Fruit fly (Drosophila melanogaster): ENCODE data around the gene AdipoR.

The AdipoR gene

dm6 chr3R:22596450-22596849 is 48.8 kb upstream of the AdipoR start (continued):
- no peak for TF ChIP-seq CG12299 (tag; optimal IDR thresholded peaks at IDR 0.05)
- TF ChIP-seq otp (GFP tag; IDR thresholded peaks at IDR 0.05), result peak; percentile 74; the same call in 2 of the 3 replicates
- TF ChIP-seq sqz (GFP tag; optimal IDR thresholded peaks at IDR 0.05), result no peak
- TF ChIP-seq E2f2 (GFP tag; IDR thresholded peaks at IDR 0.05), result peak; percentile 33; the same call in 1 of the 2 replicates
- no peak for TF ChIP-seq CG7271 (tag; optimal IDR thresholded peaks at IDR 0.05)
- TF ChIP-seq unc-4 (GFP tag; IDR thresholded peaks at IDR 0.05; ENCODE audit: partially characterized antibody), result no peak
- no peak for TF ChIP-seq nmo (GFP tag; optimal IDR thresholded peaks at IDR 0.05)
- no peak for TF ChIP-seq slou (GFP tag; optimal IDR thresholded peaks at IDR 0.05)
- peak; percentile 25 for TF ChIP-seq gcm (GFP tag; optimal IDR thresholded peaks at IDR 0.05)
- no peak for TF ChIP-seq sima (GFP tag; optimal IDR thresholded peaks at IDR 0.05)
- no peak for TF ChIP-seq corto (GFP tag; optimal IDR thresholded peaks at IDR 0.05)
- peak; percentile 57; the same call in 1 of the 3 replicates for TF ChIP-seq CG3726 (GFP tag; IDR thresholded peaks at IDR 0.05)
- TF ChIP-seq ssp (GFP tag; IDR thresholded peaks at IDR 0.05), result no peak
- no peak for TF ChIP-seq CG5245 (GFP tag; optimal IDR thresholded peaks at IDR 0.05)
- TF ChIP-seq Kr (GFP tag; optimal IDR thresholded peaks at IDR 0.05), result no peak
- peak; percentile 33 for TF ChIP-seq CG15269 (tag; optimal IDR thresholded peaks at IDR 0.05)
- TF ChIP-seq wor (GFP tag; IDR thresholded peaks at IDR 0.05), result no peak
- TF ChIP-seq kah (GFP tag; optimal IDR thresholded peaks at IDR 0.05), result no peak
- peak; percentile 63 for TF ChIP-seq CG12769 (tag; optimal IDR thresholded peaks at IDR 0.05)
- TF ChIP-seq Poxn (GFP tag; IDR thresholded peaks at IDR 0.05), result no peak
- no peak for TF ChIP-seq slbo (GFP tag; IDR thresholded peaks at IDR 0.05)
- no peak for TF ChIP-seq salm (tag; optimal IDR thresholded peaks at IDR 0.05)
- TF ChIP-seq stc (GFP tag; IDR thresholded peaks at IDR 0.05), result peak; percentile 26; the same call in 1 of the 2 replicates
- TF ChIP-seq CG9437 (GFP tag; optimal IDR thresholded peaks at IDR 0.05), result no peak
- TF ChIP-seq Hmr (GFP tag; optimal IDR thresholded peaks at IDR 0.05), result peak; percentile 74
- no peak for TF ChIP-seq ro (GFP tag; IDR thresholded peaks at IDR 0.05)
- peak; percentile 40 for TF ChIP-seq CG13123 (GFP tag; optimal IDR thresholded peaks at IDR 0.05)
- TF ChIP-seq CG31365 (tag; optimal IDR thresholded peaks at IDR 0.05), result no peak
- TF ChIP-seq CG2875 (GFP tag; optimal IDR thresholded peaks at IDR 0.05), result peak; percentile 27
- no peak for TF ChIP-seq CG4617 (GFP tag; optimal IDR thresholded peaks at IDR 0.05; ENCODE audit: borderline replicate concordance)
- no peak for TF ChIP-seq br (optimal IDR thresholded peaks at IDR 0.05)
- TF ChIP-seq CG11696 (GFP tag; IDR thresholded peaks at IDR 0.05), result no peak; the same call in 1 of the 2 replicates
- TF ChIP-seq CG1233 (GFP tag; optimal IDR thresholded peaks at IDR 0.05), result peak; percentile 54
- TF ChIP-seq CG10462 (GFP tag; optimal IDR thresholded peaks at IDR 0.05), result no peak
- TF ChIP-seq CG3847 (GFP tag; IDR thresholded peaks at IDR 0.05), result no peak
- TF ChIP-seq Lim3 (GFP tag; IDR thresholded peaks at IDR 0.05), result no peak
- no peak for TF ChIP-seq Spps (tag; optimal IDR thresholded peaks at IDR 0.05)
- no peak for TF ChIP-seq Dp (GFP tag; optimal IDR thresholded peaks at IDR 0.05)
- no peak for TF ChIP-seq toy (GFP tag; IDR thresholded peaks at IDR 0.05)
- TF ChIP-seq Deaf1 (tag; optimal IDR thresholded peaks at IDR 0.05), result no peak
- TF ChIP-seq Elba2 (GFP tag; optimal IDR thresholded peaks at IDR 0.05), result no peak
- no peak for TF ChIP-seq CG18011 (GFP tag; optimal IDR thresholded peaks at IDR 0.05)

- TF ChIP-seq ind (GFP tag; optimal IDR thresholded peaks at IDR 0.05) (no peak), Xbp1 (GFP tag; optimal IDR thresholded peaks at IDR 0.05) (no peak), ems (GFP tag; optimal IDR thresholded peaks at IDR 0.05) (no peak), Trl (optimal IDR thresholded peaks at IDR 0.05) (no peak), Trl (GFP tag; optimal IDR thresholded peaks at IDR 0.05) (no peak), CG18599 (GFP tag; optimal IDR thresholded peaks at IDR 0.05) (peak; percentile 30), grn (GFP tag; optimal IDR thresholded peaks at IDR 0.05) (peak; percentile 97), nmo (GFP tag; optimal IDR thresholded peaks at IDR 0.05) (no peak), E2f2 (GFP tag; IDR thresholded peaks at IDR 0.05) (no peak), CG34422 (GFP tag; IDR thresholded peaks at IDR 0.05) (no peak), Meics (GFP tag; optimal IDR thresholded peaks at IDR 0.05) (no peak), CG12236 (GFP tag; optimal IDR thresholded peaks at IDR 0.05) (no peak), CG10543 (GFP tag; optimal IDR thresholded peaks at IDR 0.05) (peak; percentile 17), cad (GFP tag; optimal IDR thresholded peaks at IDR 0.05) (no peak)
Observed at dm6 chr3R:22595293-22595868, 47.7 kb upstream of the AdipoR start.
